Fruit fly (Drosophila melanogaster): ENCODE measurements around the gene Unc-76.

Unc-76 gene

dm6 chrX:2065073-2065472, 15.3 kb upstream of the Unc-76 start, which contains the start of gene CG4281 (continued):
- TF ChIP-seq Ets97D (GFP tag; optimal IDR thresholded peaks at IDR 0.05): peak; percentile 15
- no peak for TF ChIP-seq CG10959 (GFP tag; IDR thresholded peaks at IDR 0.05)
- TF ChIP-seq Lpt (GFP tag; optimal IDR thresholded peaks at IDR 0.05): no peak
- no peak for TF ChIP-seq CG1832 (GFP tag; optimal IDR thresholded peaks at IDR 0.05)
- no peak for TF ChIP-seq CG10543 (GFP tag; optimal IDR thresholded peaks at IDR 0.05)
- TF ChIP-seq chinmo (GFP tag; IDR thresholded peaks at IDR 0.05; ENCODE audit: partially characterized antibody): peak; percentile 76; the same call in 2 of the 4 replicates
- TF ChIP-seq HmgD (GFP tag; optimal IDR thresholded peaks at IDR 0.05): no peak
- TF ChIP-seq gcm (GFP tag; optimal IDR thresholded peaks at IDR 0.05): no peak
- no peak for TF ChIP-seq Neu2 (GFP tag; optimal IDR thresholded peaks at IDR 0.05; ENCODE audit: borderline replicate concordance)
- TF ChIP-seq Xbp1 (GFP tag; optimal IDR thresholded peaks at IDR 0.05): no peak
- TF ChIP-seq CG5245 (GFP tag; optimal IDR thresholded peaks at IDR 0.05): no peak
- no peak for TF ChIP-seq CG10462 (GFP tag; optimal IDR thresholded peaks at IDR 0.05)
- no peak for TF ChIP-seq slp2 (GFP tag; optimal IDR thresholded peaks at IDR 0.05)
- no peak for TF ChIP-seq lov (optimal IDR thresholded peaks at IDR 0.05)
- no peak for TF ChIP-seq lov (GFP tag; IDR thresholded peaks at IDR 0.05)
- peak; percentile 8 for TF ChIP-seq CG4617 (GFP tag; optimal IDR thresholded peaks at IDR 0.05; ENCODE audit: borderline replicate concordance)
- TF ChIP-seq onecut (GFP tag; IDR thresholded peaks at IDR 0.05): no peak
- no peak for TF ChIP-seq abd-A (tag; optimal IDR thresholded peaks at IDR 0.05)
- no peak for TF ChIP-seq shn (GFP tag; optimal IDR thresholded peaks at IDR 0.05)
- no peak for TF ChIP-seq insv (GFP tag; optimal IDR thresholded peaks at IDR 0.05)
- TF ChIP-seq CG3726 (GFP tag; IDR thresholded peaks at IDR 0.05): no peak
- TF ChIP-seq CG31388 (GFP tag; optimal IDR thresholded peaks at IDR 0.05): no peak
- TF ChIP-seq aop (GFP tag; IDR thresholded peaks at IDR 0.05): no peak
- TF ChIP-seq slbo (GFP tag; IDR thresholded peaks at IDR 0.05): no peak
- TF ChIP-seq ap (GFP tag; IDR thresholded peaks at IDR 0.05): no peak
- no peak for TF ChIP-seq CG2199 (GFP tag; IDR thresholded peaks at IDR 0.05)
- no peak for TF ChIP-seq wek (GFP tag; optimal IDR thresholded peaks at IDR 0.05)
- no peak for TF ChIP-seq sob (GFP tag; IDR thresholded peaks at IDR 0.05)
- TF ChIP-seq Antp (GFP tag; optimal IDR thresholded peaks at IDR 0.05): no peak
- peak; percentile 24 for TF ChIP-seq gfzf (GFP tag; optimal IDR thresholded peaks at IDR 0.05)
- TF ChIP-seq CrebB (tag; optimal IDR thresholded peaks at IDR 0.05): no peak
- no peak for TF ChIP-seq Kr (GFP tag; optimal IDR thresholded peaks at IDR 0.05)
- TF ChIP-seq bbx (GFP tag; IDR thresholded peaks at IDR 0.05; ENCODE audit: partially characterized antibody): peak; percentile 91
- TF ChIP-seq Hmx (GFP tag; optimal IDR thresholded peaks at IDR 0.05): no peak
- TF ChIP-seq CG18262 (tag; optimal IDR thresholded peaks at IDR 0.05): no peak
- TF ChIP-seq CG18476 (GFP tag; optimal IDR thresholded peaks at IDR 0.05): no peak
- TF ChIP-seq trh (GFP tag; optimal IDR thresholded peaks at IDR 0.05): no peak
- no peak for TF ChIP-seq disco-r (GFP tag; optimal IDR thresholded peaks at IDR 0.05)
- no peak for TF ChIP-seq CG43689 (GFP tag; IDR thresholded peaks at IDR 0.05)
- TF ChIP-seq CG11456 (GFP tag; IDR thresholded peaks at IDR 0.05): no peak
- TF ChIP-seq hkb (optimal IDR thresholded peaks at IDR 0.05): no peak
- TF ChIP-seq hkb (GFP tag; IDR thresholded peaks at IDR 0.05): no peak
- TF ChIP-seq CG32532 (GFP tag; IDR thresholded peaks at IDR 0.05): no peak
- TF ChIP-seq Bdp1 (GFP tag; optimal IDR thresholded peaks at IDR 0.05): no peak
- no peak for TF ChIP-seq dm (GFP tag; optimal IDR thresholded peaks at IDR 0.05)
- TF ChIP-seq btn (GFP tag; optimal IDR thresholded peaks at IDR 0.05): no peak
- TF ChIP-seq MTF-1 (GFP tag; optimal IDR thresholded peaks at IDR 0.05; ENCODE audit: borderline replicate concordance): no peak
- TF ChIP-seq cg (GFP tag; optimal IDR thresholded peaks at IDR 0.05): no peak
- TF ChIP-seq HLHmδ (GFP tag; optimal IDR thresholded peaks at IDR 0.05): no peak
- TF ChIP-seq crc (GFP tag; optimal IDR thresholded peaks at IDR 0.05): no peak
- TF ChIP-seq kay (GFP tag; optimal IDR thresholded peaks at IDR 0.05): no peak
- TF ChIP-seq Sox100B (GFP tag; optimal IDR thresholded peaks at IDR 0.05): no peak
- TF ChIP-seq Med (GFP tag): peak; percentile 58
